Fruit fly (Drosophila melanogaster): ENCODE results near the gene mRpL9.

mRpL9 gene

dm6 chr3R:15328083-15328779 lies 2.3 kb upstream of the mRpL9 start, which contains the start of the genes CG6236 and ea:
Gene CG6236 (minus strand): TSS chr3R:15328269.
Gene ea (plus strand): TSS chr3R:15328729.
- TF ChIP-seq gfzf (GFP tag; optimal IDR thresholded peaks at IDR 0.05) = peak; percentile 78
- peak; percentile 61 for TF ChIP-seq CG3995 (GFP tag; optimal IDR thresholded peaks at IDR 0.05)
- no peak for TF ChIP-seq Neu2 (GFP tag; optimal IDR thresholded peaks at IDR 0.05; ENCODE audit: borderline replicate concordance)
- no peak for TF ChIP-seq CG1024 (GFP tag; IDR thresholded peaks at IDR 0.05)
- TF ChIP-seq CG7928 (GFP tag; optimal IDR thresholded peaks at IDR 0.05) = no peak
- TF ChIP-seq Sox102F (GFP tag; optimal IDR thresholded peaks at IDR 0.05) = no peak
- no peak for TF ChIP-seq Usf (GFP tag; optimal IDR thresholded peaks at IDR 0.05)
- TF ChIP-seq Med (GFP tag) = peak; percentile 43
- peak; percentile 99 for TF ChIP-seq CG4854 (GFP tag; optimal IDR thresholded peaks at IDR 0.05)
- peak; percentile 36 for TF ChIP-seq CG17186 (GFP tag; optimal IDR thresholded peaks at IDR 0.05)
- TF ChIP-seq Dp (GFP tag; optimal IDR thresholded peaks at IDR 0.05) = peak; percentile 30
- TF ChIP-seq E2f2 (GFP tag; IDR thresholded peaks at IDR 0.05) = peak; percentile 40
- TF ChIP-seq Myb (GFP tag; optimal IDR thresholded peaks at IDR 0.05) = peak; percentile 61
- no peak for TF ChIP-seq Abd-B (GFP tag; optimal IDR thresholded peaks at IDR 0.05)
- TF ChIP-seq Sry-β (GFP tag; optimal IDR thresholded peaks at IDR 0.05) = no peak
- TF ChIP-seq CG11696 (GFP tag; IDR thresholded peaks at IDR 0.05) = no peak
- no peak for TF ChIP-seq CG31441 (GFP tag; IDR thresholded peaks at IDR 0.05)
- TF ChIP-seq MBD-R2 (GFP tag; IDR thresholded peaks at IDR 0.05) = 0 out of 2 replicates have a peak, but pooled peaks have one; percentile 59
- peak; percentile 77 for TF ChIP-seq Deaf1 (tag; optimal IDR thresholded peaks at IDR 0.05)
- TF ChIP-seq CG9797 (GFP tag; optimal IDR thresholded peaks at IDR 0.05) = peak; percentile 65
- peak; percentile 61 for TF ChIP-seq CG13624 (GFP tag; optimal IDR thresholded peaks at IDR 0.05)
- TF ChIP-seq Sry-δ (GFP tag; optimal IDR thresholded peaks at IDR 0.05) = peak; percentile 30
- no peak for TF ChIP-seq CG12155 (GFP tag; optimal IDR thresholded peaks at IDR 0.05)
- peak; percentile 78 for TF ChIP-seq grn (GFP tag; optimal IDR thresholded peaks at IDR 0.05)
- peak; percentile 9 for TF ChIP-seq CG6854 (GFP tag; optimal IDR thresholded peaks at IDR 0.05)
- TF ChIP-seq pzg (GFP tag; optimal IDR thresholded peaks at IDR 0.05) = peak; percentile 79
- TF ChIP-seq C15 (GFP tag; IDR thresholded peaks at IDR 0.05) = no peak
- TF ChIP-seq CG1603 (tag; optimal IDR thresholded peaks at IDR 0.05) = peak; percentile 4
- peak; percentile 1 for TF ChIP-seq CG13296 (GFP tag; optimal IDR thresholded peaks at IDR 0.05)
- TF ChIP-seq Sin3A (optimal IDR thresholded peaks at IDR 0.05) = peak; percentile 30
- TF ChIP-seq CG15514 (GFP tag; optimal IDR thresholded peaks at IDR 0.05) = peak; percentile 62

dm6 chr3R:15332994-15333393 lies 2.5 kb downstream of the mRpL9 start, which contains the start of the genes Fkbp39 and Cyfip:
Gene Fkbp39 (minus strand): TSS chr3R:15333133.
Gene Cyfip (plus strand): TSS chr3R:15333266.
- TF ChIP-seq YL-1 (GFP tag; optimal IDR thresholded peaks at IDR 0.05) (peak; percentile 98), ems (GFP tag; optimal IDR thresholded peaks at IDR 0.05) (peak; percentile 53), CG4617 (GFP tag; optimal IDR thresholded peaks at IDR 0.05; ENCODE audit: borderline replicate concordance) (peak; percentile 98), Med (GFP tag) (peak; percentile 98), CG3163 (GFP tag; optimal IDR thresholded peaks at IDR 0.05) (peak; percentile 39), CG8924 (tag; optimal IDR thresholded peaks at IDR 0.05) (peak; percentile 40), HmgZ (tag; optimal IDR thresholded peaks at IDR 0.05) (peak; percentile 91), dysf (GFP tag; IDR thresholded peaks at IDR 0.05) (0 out of 3 replicates have a peak, but pooled peaks have one; percentile 21), Hmr (GFP tag; optimal IDR thresholded peaks at IDR 0.05) (peak; percentile 78), nom (GFP tag; optimal IDR thresholded peaks at IDR 0.05) (no peak), CG12659 (GFP tag; optimal IDR thresholded peaks at IDR 0.05) (peak; percentile 91), CG10366 (GFP tag; IDR thresholded peaks at IDR 0.05) (peak; percentile 34), CG15011 (GFP tag; optimal IDR thresholded peaks at IDR 0.05) (no peak), slou (GFP tag; optimal IDR thresholded peaks at IDR 0.05) (peak; percentile 20), disco-r (GFP tag; optimal IDR thresholded peaks at IDR 0.05) (no peak), CG9437 (GFP tag; optimal IDR thresholded peaks at IDR 0.05) (peak; percentile 38), insv (GFP tag; optimal IDR thresholded peaks at IDR 0.05) (peak in 1 of 2 experiments; percentile 43), unc-4 (GFP tag; IDR thresholded peaks at IDR 0.05; ENCODE audit: partially characterized antibody) (peak; percentile 77), CG1603 (tag; optimal IDR thresholded peaks at IDR 0.05) (peak; percentile 93), CG11695 (GFP tag; IDR thresholded peaks at IDR 0.05) (no peak), CG4730 (GFP tag; IDR thresholded peaks at IDR 0.05) (no peak)
